Fruit fly (Drosophila melanogaster) whole organism, embryonic: ENCODE measurements around the gene Iru.
A peak's percentile ranks its signal among the peaks of the same experiment; 100 is the strongest.

Source experiments
- Atf6 ChIP-seq: fragments of 200-800 bp; sonication (Bioruptor generic); IDR thresholded peaks from 2 replicates; pipeline ENCODE4 v1.3.6; 2022; ENCODE audit warnings: missing biosample characterization, missing genetic modification characterization
- CG13123 ChIP-seq: fragments of 200-800 bp; sonication (Bioruptor generic); optimal IDR thresholded peaks from 2 replicates; lab custom pipeline; 2016; ENCODE audit warnings: missing biosample characterization, missing genetic modification characterization
- CG14667 ChIP-seq: fragments of 200-800 bp; sonication (Bioruptor generic); IDR thresholded peaks from 2 replicates; pipeline ENCODE4 v1.3.6; 2022; ENCODE audit warnings: missing biosample characterization, missing genetic modification characterization
- CG1792 ChIP-seq: fragments of 200-800 bp; sonication (Bioruptor generic); optimal IDR thresholded peaks from 2 replicates; lab custom pipeline; 2016; ENCODE audit warnings: missing biosample characterization, missing genetic modification characterization
- CG4328 ChIP-seq: fragments of 200-800 bp; sonication (Bioruptor generic); optimal IDR thresholded peaks from 3 replicates; lab custom pipeline; 2017; ENCODE audit warnings: missing biosample characterization, missing genetic modification reagents, missing genetic modification characterization
- CG8924 ChIP-seq: fragments of 200-800 bp; optimal IDR thresholded peaks from 3 replicates; lab custom pipeline; 2019; ENCODE audit warnings: missing biosample characterization, mild to moderate bottlenecking, missing genetic modification characterization, moderate library complexity
- CG9727 ChIP-seq: fragments of 200-800 bp; sonication (Bioruptor generic); optimal IDR thresholded peaks from 3 replicates; lab custom pipeline; 2017; ENCODE audit warnings: missing biosample characterization, mild to moderate bottlenecking, missing genetic modification characterization
- Ets65A ChIP-seq: fragments of 200-800 bp; sonication (Bioruptor generic); peaks from one replicate; lab custom pipeline; 2016; ENCODE audit warnings: missing biosample characterization, missing genetic modification characterization
- Meics ChIP-seq: fragments of 200-800 bp; sonication (Bioruptor generic); optimal IDR thresholded peaks from 2 replicates; lab custom pipeline; 2017; ENCODE audit warnings: missing biosample characterization, mild to moderate bottlenecking, missing genetic modification characterization
- Tbp ChIP-seq: fragments of >200 bp; optimal IDR thresholded peaks from 2 replicates; lab custom pipeline; 2018; ENCODE audit warnings: missing biosample characterization, missing genetic modification characterization
- chinmo ChIP-seq: fragments of 200-800 bp; sonication (Bioruptor generic); IDR thresholded peaks from 4 replicates; pipeline ENCODE4 v1.3.6; 2022; ENCODE audit warnings: missing biosample characterization, missing genetic modification characterization; ENCODE audit not compliant: partially characterized antibody
- fd96Cb ChIP-seq: fragments of 200-800 bp; sonication (Bioruptor generic); optimal IDR thresholded peaks from 2 replicates; lab custom pipeline; 2018; ENCODE audit warnings: missing biosample characterization, mild to moderate bottlenecking, missing genetic modification characterization, moderate library complexity
- peb ChIP-seq: fragments of 200-800 bp; sonication (Bioruptor generic); IDR thresholded peaks from 2 replicates; pipeline ENCODE4 v1.3.6; 2022; ENCODE audit warnings: missing biosample characterization, missing genetic modification characterization
- z ChIP-seq: fragments of 200-800 bp; sonication (Bioruptor generic); IDR thresholded peaks from 3 replicates; pipeline ENCODE4 v1.3.6; 2022; ENCODE audit warnings: missing biosample characterization, missing genetic modification characterization

dm6 chr3R:8960329-8960728 is 45.9 kb upstream of the Iru start:
- TF ChIP-seq peb (0 out of 2 replicates have a peak, but pooled peaks have one; percentile 30), chinmo (no peak), Ets65A (GFP tag; lab: Kevin White, UChicago) (no peak), Atf6 (GFP tag; lab: Robert Waterston, UW) (no peak; the same call in 1 of the 2 replicates), z (GFP tag; lab: Robert Waterston, UW) (no peak), Tbp (GFP tag; lab: Kevin White, UChicago) (no peak), fd96Cb (tag; lab: Kevin White, UChicago) (peak; percentile 47), Meics (GFP tag; lab: Kevin White, UChicago) (peak; percentile 41), CG8924 (tag; lab: Kevin White, UChicago) (peak; percentile 71), CG4328 (GFP tag; lab: Kevin White, UChicago) (no peak), CG1792 (GFP tag; lab: Kevin White, UChicago) (no peak), CG9727 (GFP tag; lab: Kevin White, UChicago) (peak; percentile 51), CG13123 (GFP tag; lab: Kevin White, UChicago) (peak; percentile 8), CG14667 (GFP tag; lab: Robert Waterston, UW) (no peak)
